Fruit fly (Drosophila melanogaster): Measurements from ENCODE around the gene Iml1.

DNA sequence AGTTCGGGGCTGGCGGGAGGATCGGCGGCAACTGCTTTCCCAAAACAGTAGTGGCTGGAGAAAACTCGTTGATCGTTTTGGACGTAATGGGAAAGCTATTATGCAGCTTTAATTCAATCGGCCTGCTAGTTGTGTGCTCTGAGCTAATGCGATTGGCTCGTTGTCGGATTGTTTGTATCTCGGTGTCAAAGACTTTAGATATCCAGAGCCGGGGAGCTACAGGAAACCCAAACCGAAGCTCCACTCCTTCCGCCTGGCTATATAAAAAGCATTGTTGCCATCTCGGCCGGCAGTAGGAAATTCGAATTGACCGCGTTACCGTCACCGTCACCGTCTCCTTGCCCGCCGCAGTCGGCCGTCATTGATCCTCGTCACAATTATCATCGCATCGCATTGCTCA lies 31.3 kb upstream of the Iml1 start, which contains the start of gene CG12003:
- no peak for TF ChIP-seq CG6813 (GFP tag; optimal IDR thresholded peaks at IDR 0.05)
- no peak for TF ChIP-seq CG15269 (tag; optimal IDR thresholded peaks at IDR 0.05)
- TF ChIP-seq zf30C (GFP tag; optimal IDR thresholded peaks at IDR 0.05), result no peak
- TF ChIP-seq ara (GFP tag; IDR thresholded peaks at IDR 0.05), result no peak
- no peak for TF ChIP-seq Mad (GFP tag; optimal IDR thresholded peaks at IDR 0.05)
- TF ChIP-seq CG15514 (GFP tag; optimal IDR thresholded peaks at IDR 0.05), result no peak
- no peak for TF ChIP-seq otp (GFP tag; IDR thresholded peaks at IDR 0.05)
- no peak for TF ChIP-seq CG13424 (tag; optimal IDR thresholded peaks at IDR 0.05)
- no peak for TF ChIP-seq gro (GFP tag; optimal IDR thresholded peaks at IDR 0.05)

Data from whole organism, embryonic.